Worm (Caenorhabditis elegans): ENCODE results near the gene T18D3.1.
A peak's percentile ranks its signal among the peaks of the same experiment; 100 is the strongest.

T18D3.1 gene

DNA sequence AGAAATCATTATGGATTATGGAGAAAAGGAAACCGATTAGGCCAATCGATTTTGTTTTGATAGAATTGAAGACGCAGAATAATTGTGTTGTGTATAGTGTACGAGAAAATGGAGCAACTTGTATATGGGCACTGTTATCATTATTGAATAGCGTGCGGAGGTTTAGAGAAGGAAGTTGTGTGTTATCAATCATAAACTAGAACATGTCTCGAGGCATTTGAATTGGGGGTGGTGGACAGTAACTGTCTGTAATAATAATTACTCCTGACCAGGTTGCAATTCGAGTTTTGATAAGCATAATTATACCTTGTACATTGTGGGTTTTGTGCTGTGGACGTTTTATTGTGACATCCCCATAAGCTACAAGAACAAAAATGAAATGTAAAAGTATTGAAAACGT lies 12.2 kb downstream of the T18D3.1 start, which contains the start of gene cdf-2 (continued):
- no peak for TF ChIP-seq efl-1 (optimal IDR thresholded peaks at IDR 0.05)
- peak in 1 of 2 experiments; percentile 68 for TF ChIP-seq efl-1 (GFP tag; optimal IDR thresholded peaks at IDR 0.05 in 1 of 2)
- TF ChIP-seq nhr-19 (GFP tag; conservative IDR thresholded peaks at IDR 0.05), result no peak

DNA sequence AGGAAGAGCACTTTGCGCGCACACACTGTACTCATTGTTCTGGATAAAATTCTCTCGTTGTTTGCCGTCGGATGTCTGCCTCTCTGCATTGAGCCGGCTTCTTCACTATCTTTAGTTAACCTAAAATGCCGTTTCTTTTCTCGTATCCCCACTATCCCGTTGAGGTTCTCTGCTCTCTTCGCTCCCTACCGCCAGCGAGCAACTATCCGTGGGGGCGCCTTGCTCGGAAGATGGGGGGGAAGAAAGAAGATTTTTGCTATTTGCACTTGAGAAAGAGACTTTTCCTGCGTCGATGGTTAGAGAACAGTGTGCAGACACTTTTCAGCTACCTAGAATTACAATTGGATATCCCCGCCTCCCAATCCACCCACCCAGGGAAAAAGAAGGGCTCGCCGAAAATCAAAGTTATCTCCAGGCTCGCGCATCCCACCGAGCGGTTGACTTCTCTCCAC lies 13.1 kb downstream of the T18D3.1 start, which contains the start of gene myo-2:
TSS of gene myo-2 (plus strand) at position 402 of the 452 bp plus-strand sequence.
- peak; percentile 8 for TF ChIP-seq tbx-2 (tag; optimal IDR thresholded peaks at IDR 0.05)
- no peak for TF ChIP-seq unc-98 (GFP tag; IDR thresholded peaks at IDR 0.05)
- no peak for TF ChIP-seq swsn-7 (tag; optimal IDR thresholded peaks at IDR 0.05)
- TF ChIP-seq ets-5 (GFP tag; IDR thresholded peaks at IDR 0.05), result no peak
- TF ChIP-seq nhr-20 (tag; optimal IDR thresholded peaks at IDR 0.05), result peak; percentile 3
- no peak for TF ChIP-seq lin-35 (GFP tag; optimal IDR thresholded peaks at IDR 0.05)
- TF ChIP-seq F16B12.6 (tag; optimal IDR thresholded peaks at IDR 0.05), result no peak
- TF ChIP-seq nhr-19 (GFP tag; conservative IDR thresholded peaks at IDR 0.05), result no peak
- TF ChIP-seq efl-1 (optimal IDR thresholded peaks at IDR 0.05), result no peak
- peak in 1 of 2 experiments; percentile 51 for TF ChIP-seq efl-1 (GFP tag; optimal IDR thresholded peaks at IDR 0.05 in 1 of 2)
- TF ChIP-seq lin-15B (tag; optimal IDR thresholded peaks at IDR 0.05), result no peak
- TF ChIP-seq hpl-2 (GFP tag; optimal IDR thresholded peaks at IDR 0.05), result no peak

DNA sequence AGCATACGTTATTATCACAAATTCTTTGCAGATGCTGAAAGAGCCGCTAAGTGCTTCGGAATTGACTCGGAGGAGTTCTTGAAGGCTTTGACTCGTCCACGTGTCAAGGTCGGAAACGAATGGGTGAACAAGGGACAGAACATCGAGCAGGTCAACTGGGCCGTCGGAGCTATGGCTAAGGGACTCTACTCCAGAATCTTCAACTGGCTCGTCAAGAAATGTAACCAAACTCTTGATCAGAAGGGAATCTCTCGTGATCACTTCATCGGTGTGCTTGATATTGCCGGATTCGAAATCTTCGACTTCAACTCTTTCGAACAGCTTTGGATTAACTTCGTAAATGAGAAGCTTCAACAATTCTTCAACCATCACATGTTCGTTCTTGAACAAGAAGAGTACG lies 15.3 kb downstream of the T18D3.1 start:
- no peak for TF ChIP-seq egl-13 (tag; optimal IDR thresholded peaks at IDR 0.05)
- no peak for TF ChIP-seq jun-1 (tag; optimal IDR thresholded peaks at IDR 0.05)
- no peak for TF ChIP-seq ama-1 (optimal IDR thresholded peaks at IDR 0.05)
- no peak for TF ChIP-seq unc-62 (GFP tag; optimal IDR thresholded peaks at IDR 0.05)
- no peak for TF ChIP-seq ces-1 (GFP tag; optimal IDR thresholded peaks at IDR 0.05)
- no peak for TF ChIP-seq nhr-77 (tag; optimal IDR thresholded peaks at IDR 0.05)
- TF ChIP-seq tlp-1 (tag; optimal IDR thresholded peaks at IDR 0.05), result no peak
- no peak for TF ChIP-seq ztf-4 (tag; optimal IDR thresholded peaks at IDR 0.05)
- TF ChIP-seq ceh-63 (GFP tag; optimal IDR thresholded peaks at IDR 0.05), result no peak

DNA sequence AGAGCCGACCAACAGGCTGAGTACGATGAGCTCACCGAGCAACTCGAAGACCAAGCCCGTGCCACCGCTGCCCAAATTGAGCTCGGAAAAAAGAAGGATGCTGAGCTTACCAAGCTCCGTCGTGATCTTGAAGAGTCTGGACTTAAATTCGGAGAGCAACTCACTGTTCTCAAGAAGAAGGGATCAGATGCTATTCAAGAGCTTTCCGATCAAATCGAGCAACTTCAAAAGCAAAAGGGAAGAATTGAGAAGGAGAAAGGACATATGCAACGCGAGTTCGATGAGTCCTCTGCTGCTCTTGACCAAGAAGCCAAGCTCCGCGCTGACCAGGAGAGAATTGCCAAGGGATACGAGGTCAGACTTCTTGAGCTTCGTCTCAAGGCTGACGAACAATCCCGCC lies 17.7 kb downstream of the T18D3.1 start:
- TF ChIP-seq lir-3 (tag; optimal IDR thresholded peaks at IDR 0.05; ENCODE audit: poor library complexity) (no peak), mab-9 (GFP tag; IDR thresholded peaks at IDR 0.05) (no peak), fos-1 (tag; optimal IDR thresholded peaks at IDR 0.05) (no peak), nhr-12 (tag; optimal IDR thresholded peaks at IDR 0.05) (no peak), ces-1 (GFP tag; optimal IDR thresholded peaks at IDR 0.05) (no peak), swsn-7 (tag; optimal IDR thresholded peaks at IDR 0.05) (no peak), efl-1 (optimal IDR thresholded peaks at IDR 0.05) (no peak), efl-1 (GFP tag; optimal IDR thresholded peaks at IDR 0.05 in 1 of 2) (no peak), nhr-71 (tag; optimal IDR thresholded peaks at IDR 0.05) (no peak), mep-1 (tag; optimal IDR thresholded peaks at IDR 0.05) (no peak), C16A3.4 (tag; optimal IDR thresholded peaks at IDR 0.05) (no peak), zag-1 (tag; optimal IDR thresholded peaks at IDR 0.05) (no peak)

DNA sequence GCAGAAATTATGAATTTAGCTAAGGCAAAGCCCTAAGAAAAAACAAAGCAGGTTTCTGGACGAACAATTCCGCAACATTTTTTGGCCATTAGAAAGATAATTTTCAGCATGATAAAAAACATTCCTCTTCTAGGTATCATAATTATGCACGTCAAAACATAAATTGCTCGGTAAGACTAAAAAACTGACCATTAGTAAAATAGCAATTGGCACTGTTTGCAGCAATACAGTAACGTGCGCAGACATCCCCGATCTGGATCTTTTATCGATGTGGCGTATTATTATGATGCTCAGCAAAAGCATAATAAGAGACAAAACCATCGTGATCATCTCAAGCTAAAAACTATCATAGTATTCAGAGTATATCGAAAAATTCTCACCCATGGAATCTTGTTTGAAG lies 21.9 kb downstream of the T18D3.1 start:
- TF ChIP-seq efl-1 (optimal IDR thresholded peaks at IDR 0.05), result no peak
- peak in 1 of 2 experiments; percentile 59 for TF ChIP-seq efl-1 (GFP tag; optimal IDR thresholded peaks at IDR 0.05 in 1 of 2)
- no peak for TF ChIP-seq unc-62 (GFP tag; optimal IDR thresholded peaks at IDR 0.05)
- TF ChIP-seq aly-2 (tag; optimal IDR thresholded peaks at IDR 0.05), result no peak
- no peak for TF ChIP-seq fos-1 (tag; optimal IDR thresholded peaks at IDR 0.05)
- TF ChIP-seq C04F5.9 (tag; optimal IDR thresholded peaks at IDR 0.05), result no peak
- TF ChIP-seq nhr-237 (tag; optimal IDR thresholded peaks at IDR 0.05), result no peak

DNA sequence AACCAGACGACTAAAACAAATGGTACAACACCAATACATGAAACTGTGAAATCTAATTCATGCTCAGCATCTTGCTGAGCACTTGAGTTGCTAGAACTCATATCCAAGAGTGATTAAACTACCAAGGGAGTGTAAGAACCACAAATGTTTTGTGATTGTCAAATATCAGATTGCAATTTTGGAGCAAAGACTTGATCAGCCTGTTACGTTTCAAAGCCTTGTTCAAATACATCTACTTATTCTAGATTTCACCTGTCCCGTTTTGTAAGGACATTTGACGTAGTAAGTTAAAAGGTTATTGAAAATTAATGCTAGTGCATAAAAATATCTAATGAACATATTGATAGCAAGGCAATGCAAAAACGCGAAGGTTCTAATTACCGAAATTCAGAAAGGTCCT lies 22.8 kb downstream of the T18D3.1 start, which contains the start of gene F45E6.1:
TSS of gene F45E6.1 (minus strand) at position 101 of the 400 bp plus-strand sequence.
- TF ChIP-seq fkh-4 (tag; optimal IDR thresholded peaks at IDR 0.05; ENCODE audit: borderline replicate concordance), result no peak
- no peak for TF ChIP-seq lin-13 (GFP tag; optimal IDR thresholded peaks at IDR 0.05)
- TF ChIP-seq sptf-1 (tag; optimal IDR thresholded peaks at IDR 0.05), result no peak
- no peak for TF ChIP-seq unc-62 (GFP tag; optimal IDR thresholded peaks at IDR 0.05)
- no peak for TF ChIP-seq pax-3 (tag; optimal IDR thresholded peaks at IDR 0.05)
- no peak for TF ChIP-seq mdl-1 (tag; optimal IDR thresholded peaks at IDR 0.05)
- TF ChIP-seq lsy-2 (tag; optimal IDR thresholded peaks at IDR 0.05), result no peak
- no peak for TF ChIP-seq C04F5.9 (tag; optimal IDR thresholded peaks at IDR 0.05)
- no peak for TF ChIP-seq alr-1 (tag; optimal IDR thresholded peaks at IDR 0.05; ENCODE audit: borderline replicate concordance)

Data from whole organism, L1 larva.